Worm (Caenorhabditis elegans) whole organism, midembryonic: ENCODE results near the gene C47E12.10.

Source experiments
- T22C8.4 ChIP-seq: fragments of 200-800 bp; sonication (Bioruptor generic); IDR thresholded peaks from 2 replicates; pipeline ENCODE4 v1.3.6; 2022; ENCODE audit warnings: missing genetic modification characterization, missing compliant biosample characterization
- cog-1 ChIP-seq: sonication (generic microtip); optimal IDR thresholded peaks from 2 replicates; lab custom pipeline; 2016; ENCODE audit warnings: missing genetic modification characterization, missing compliant biosample characterization
- flt-1 ChIP-seq: fragments of 200-800 bp; sonication (Bioruptor generic); IDR thresholded peaks from 2 replicates; pipeline ENCODE4 v1.3.6; 2022; ENCODE audit warnings: missing genetic modification characterization, missing compliant biosample characterization
- klf-2 ChIP-seq: fragments of 200-800 bp; sonication (Bioruptor generic); conservative IDR thresholded peaks from 2 replicates; pipeline ENCODE4 v1.3.6; 2022; ENCODE audit warnings: missing genetic modification reagents, missing genetic modification characterization, missing compliant biosample characterization
- med-1 ChIP-seq: sonication (generic microtip); optimal IDR thresholded peaks from 2 replicates; lab custom pipeline; 2017; ENCODE audit warnings: missing genetic modification characterization, mild to moderate bottlenecking, missing compliant biosample characterization, antibody characterized with exemption, missing genetic modification reagents; ENCODE audit not compliant: insufficient read depth
- ref-1 ChIP-seq: fragments of 200-800 bp; sonication (Bioruptor generic); conservative IDR thresholded peaks from 2 replicates; pipeline ENCODE4 v1.3.6; 2022; ENCODE audit warnings: missing genetic modification reagents, missing genetic modification characterization, missing compliant biosample characterization
- tab-1 ChIP-seq: fragments of 200-800 bp; sonication (Bioruptor generic); IDR thresholded peaks from 2 replicates; pipeline ENCODE4 v1.3.6; 2022; ENCODE audit warnings: missing genetic modification characterization, missing compliant biosample characterization
- ztf-23 ChIP-seq: fragments of 200-800 bp; sonication (Bioruptor generic); IDR thresholded peaks from 2 replicates; pipeline ENCODE4 v1.3.6; 2022; ENCODE audit warnings: missing genetic modification reagents, missing genetic modification characterization, missing compliant biosample characterization
- ztf-29 ChIP-seq: fragments of 200-800 bp; sonication (Bioruptor generic); IDR thresholded peaks from 2 replicates; pipeline ENCODE4 v1.3.6; 2022; ENCODE audit warnings: missing genetic modification reagents, missing genetic modification characterization, missing compliant biosample characterization

The C47E12.10 gene

ce11 chrIV:9972629-9973028 is at the start of gene C47E12.10, which contains the start of gene C47E12.12:
Gene C47E12.10 (plus strand): TSS chrIV:9972800.
Gene C47E12.12 (minus strand): TSS chrIV:9972729.
- no peak for TF ChIP-seq med-1 (GFP tag; lab: Kevin White, UChicago)
- TF ChIP-seq cog-1, result no peak
- no peak for TF ChIP-seq ztf-29 (GFP tag; lab: Robert Waterston, UW)
- no peak for TF ChIP-seq T22C8.4
- no peak for TF ChIP-seq tab-1
- no peak for TF ChIP-seq flt-1 (GFP tag; lab: Robert Waterston, UW)
- TF ChIP-seq ztf-23 (GFP tag; lab: Robert Waterston, UW), result no peak
- TF ChIP-seq ref-1 (GFP tag; lab: Robert Waterston, UW), result no peak
- no peak for TF ChIP-seq klf-2 (GFP tag; lab: Robert Waterston, UW)

ce11 chrIV:9924419-9924818 is 48.2 kb upstream of the C47E12.10 start:
- no peak for TF ChIP-seq ref-1 (GFP tag; lab: Robert Waterston, UW)
- TF ChIP-seq klf-2 (GFP tag; lab: Robert Waterston, UW), result no peak
- TF ChIP-seq cog-1, result no peak
- TF ChIP-seq T22C8.4, result no peak
- no peak for TF ChIP-seq ztf-29 (GFP tag; lab: Robert Waterston, UW)
- TF ChIP-seq ztf-23 (GFP tag; lab: Robert Waterston, UW), result no peak
- TF ChIP-seq flt-1 (GFP tag; lab: Robert Waterston, UW), result no peak
- no peak for TF ChIP-seq tab-1
- no peak for TF ChIP-seq med-1 (GFP tag; lab: Kevin White, UChicago)

DNA sequence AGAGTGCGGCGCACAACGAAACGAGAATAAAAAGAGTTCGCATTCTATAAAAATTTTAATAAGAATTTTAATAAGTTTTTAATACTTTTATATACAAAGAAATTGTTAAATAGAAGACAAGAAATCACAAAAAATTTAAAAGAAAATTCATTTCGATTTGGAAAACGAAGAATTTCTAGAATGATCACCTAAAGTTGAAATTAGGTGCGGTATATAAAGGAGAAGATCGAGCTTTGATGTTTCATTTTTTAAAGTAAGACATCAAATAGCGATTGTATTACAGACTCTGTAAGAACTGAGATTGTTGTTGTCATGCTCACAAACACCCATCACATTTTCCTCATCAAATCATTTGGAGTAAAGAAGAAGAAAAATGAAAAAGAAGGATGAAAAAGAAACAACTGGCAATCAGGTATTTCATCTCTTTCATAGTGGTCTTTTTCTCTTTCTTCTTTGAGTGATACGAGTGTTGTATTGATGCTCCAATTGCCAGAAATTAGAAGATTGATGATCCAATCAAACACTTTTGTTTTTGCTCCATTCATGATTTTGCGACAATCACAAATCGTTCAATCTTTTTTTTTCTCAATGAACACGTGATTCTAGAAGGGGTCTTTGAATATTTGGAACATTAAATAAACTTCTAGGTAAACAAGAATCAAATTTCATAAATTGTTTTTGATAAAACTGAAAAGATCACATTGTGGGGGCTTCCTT is 44.3 kb upstream of the C47E12.10 start, which contains the start of gene dur-1:
dur-1 (minus strand) TSS at position 51 of the 717 bp plus-strand sequence.
- TF ChIP-seq med-1 (GFP tag; lab: Kevin White, UChicago) (no peak), flt-1 (GFP tag; lab: Robert Waterston, UW) (no peak), ztf-23 (GFP tag; lab: Robert Waterston, UW) (no peak), tab-1 (no peak), klf-2 (GFP tag; lab: Robert Waterston, UW) (no peak)

DNA sequence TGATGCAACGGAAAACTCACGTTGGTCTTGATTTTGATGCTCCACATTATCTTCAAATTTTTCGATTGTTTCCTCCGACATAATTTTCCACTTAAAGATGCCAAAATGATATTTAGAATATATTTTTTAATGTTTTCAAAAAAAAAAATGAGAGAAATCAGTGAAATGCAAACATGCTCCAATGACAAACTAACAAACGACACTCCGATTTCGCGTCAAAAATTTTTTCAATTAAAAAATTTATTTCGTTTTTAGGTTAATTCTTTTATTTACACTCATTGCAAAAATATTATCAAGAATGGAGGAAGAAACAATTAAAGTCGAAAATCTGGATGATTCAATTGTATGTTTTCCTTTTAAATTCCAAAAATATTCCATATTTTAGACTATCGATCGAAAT is 40.5 kb upstream of the C47E12.10 start, which contains the start of the genes trmt-10A and F25H8.2:
trmt-10A (minus strand) TSS at position 159 of the 400 bp plus-strand sequence.
F25H8.2 (plus strand) TSS at position 181 of the 400 bp plus-strand sequence.
- TF ChIP-seq ref-1 (GFP tag; lab: Robert Waterston, UW), result no peak
- no peak for TF ChIP-seq ztf-23 (GFP tag; lab: Robert Waterston, UW)
- no peak for TF ChIP-seq cog-1
- no peak for TF ChIP-seq ztf-29 (GFP tag; lab: Robert Waterston, UW)
- no peak for TF ChIP-seq med-1 (GFP tag; lab: Kevin White, UChicago)
- TF ChIP-seq tab-1, result no peak
- no peak for TF ChIP-seq T22C8.4
- no peak for TF ChIP-seq flt-1 (GFP tag; lab: Robert Waterston, UW)
- no peak for TF ChIP-seq klf-2 (GFP tag; lab: Robert Waterston, UW)

DNA sequence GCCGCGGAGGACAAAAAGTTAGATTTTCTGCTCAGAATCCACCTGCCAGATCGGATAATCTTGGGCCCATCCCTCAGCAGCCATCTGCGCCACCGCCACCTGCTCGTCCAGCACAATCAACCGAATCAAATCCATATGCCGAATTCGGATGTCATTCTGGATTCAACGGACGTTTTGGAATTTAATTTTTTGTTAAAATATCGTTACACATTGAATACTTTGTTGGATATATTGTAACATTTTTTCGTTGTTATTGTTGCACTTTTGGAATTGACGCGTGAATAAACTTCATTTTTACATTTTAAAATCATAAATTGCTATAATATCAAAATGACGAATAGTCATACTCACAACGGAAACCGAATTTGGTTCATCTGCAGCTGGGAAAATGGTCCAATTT is 39.0 kb upstream of the C47E12.10 start, which contains the start of gene spe-29:
spe-29 (plus strand) TSS at position 301 of the 400 bp plus-strand sequence.
- TF ChIP-seq med-1 (GFP tag; lab: Kevin White, UChicago) (no peak), tab-1 (no peak), ztf-23 (GFP tag; lab: Robert Waterston, UW) (no peak), ref-1 (GFP tag; lab: Robert Waterston, UW) (no peak), ztf-29 (GFP tag; lab: Robert Waterston, UW) (no peak), flt-1 (GFP tag; lab: Robert Waterston, UW) (no peak), cog-1 (no peak), klf-2 (GFP tag; lab: Robert Waterston, UW) (no peak), T22C8.4 (no peak)

ce11 chrIV:9943214-9943613 is 29.4 kb upstream of the C47E12.10 start:
- TF ChIP-seq tab-1 (no peak), ref-1 (GFP tag; lab: Robert Waterston, UW) (no peak), cog-1 (no peak), flt-1 (GFP tag; lab: Robert Waterston, UW) (no peak), klf-2 (GFP tag; lab: Robert Waterston, UW) (no peak), ztf-29 (GFP tag; lab: Robert Waterston, UW) (no peak), T22C8.4 (no peak), ztf-23 (GFP tag; lab: Robert Waterston, UW) (no peak), med-1 (GFP tag; lab: Kevin White, UChicago) (no peak)

DNA sequence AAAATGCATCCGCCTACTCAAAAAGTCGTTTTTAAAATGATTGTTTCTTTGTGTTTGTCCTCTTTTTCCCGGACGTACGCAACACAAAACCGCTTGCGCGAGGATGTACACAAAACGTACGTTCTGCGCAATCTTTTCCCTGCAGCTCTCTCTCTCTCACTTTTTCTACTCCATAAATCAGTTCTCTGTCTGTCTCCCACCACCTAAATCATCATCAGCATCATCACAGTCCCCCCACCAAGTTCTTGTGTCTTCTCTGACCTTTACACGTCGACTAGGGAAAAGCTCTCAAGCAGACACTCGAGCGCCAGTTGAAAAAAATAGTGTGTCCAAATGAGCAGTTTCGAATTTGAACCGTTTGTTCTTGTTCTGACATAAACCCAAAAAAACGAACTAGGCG is 28.3 kb upstream of the C47E12.10 start:
- TF ChIP-seq flt-1 (GFP tag; lab: Robert Waterston, UW) (no peak), ref-1 (GFP tag; lab: Robert Waterston, UW) (no peak), med-1 (GFP tag; lab: Kevin White, UChicago) (no peak), tab-1 (no peak), klf-2 (GFP tag; lab: Robert Waterston, UW) (no peak), T22C8.4 (no peak), ztf-29 (GFP tag; lab: Robert Waterston, UW) (no peak), cog-1 (no peak), ztf-23 (GFP tag; lab: Robert Waterston, UW) (no peak)

DNA sequence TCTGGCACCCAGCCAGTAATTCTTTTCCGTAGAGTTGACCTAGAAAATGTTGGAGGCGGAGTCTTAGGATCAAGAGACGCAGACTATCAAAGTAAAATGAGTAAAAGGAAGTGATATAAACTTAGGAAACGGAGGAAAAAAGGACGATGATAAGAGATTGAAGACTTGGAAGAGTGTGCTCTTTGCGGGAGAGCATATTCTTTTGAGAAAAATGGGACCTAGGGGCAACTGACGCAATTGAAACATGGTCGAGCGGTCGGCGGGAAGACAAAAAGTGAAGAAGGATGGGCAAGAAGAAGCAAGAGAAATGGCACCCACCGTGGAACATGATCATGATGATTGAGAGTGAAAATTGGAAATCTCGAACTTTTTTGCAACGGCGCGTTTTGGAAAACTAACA is 24.6 kb upstream of the C47E12.10 start:
- TF ChIP-seq med-1 (GFP tag; lab: Kevin White, UChicago) (no peak), tab-1 (no peak), T22C8.4 (no peak), ref-1 (GFP tag; lab: Robert Waterston, UW) (no peak), cog-1 (no peak), klf-2 (GFP tag; lab: Robert Waterston, UW) (no peak), flt-1 (GFP tag; lab: Robert Waterston, UW) (no peak), ztf-29 (GFP tag; lab: Robert Waterston, UW) (no peak), ztf-23 (GFP tag; lab: Robert Waterston, UW) (no peak)

- TF ChIP-seq ref-1 (GFP tag; lab: Robert Waterston, UW) (no peak), ztf-23 (GFP tag; lab: Robert Waterston, UW) (no peak), flt-1 (GFP tag; lab: Robert Waterston, UW) (no peak)
Measured at ce11 chrIV:9953333-9953732, 19.3 kb upstream of the C47E12.10 start, which contains the start of gene gon-1. Gene gon-1 (minus strand): TSS chrIV:9953433.
